Worm (Caenorhabditis elegans) whole organism, late embryonic: ENCODE measurements around the gene F57G12.2.

Experiments used
- che-1 ChIP-seq: sonication (generic microtip); optimal IDR thresholded peaks from 2 replicates; lab custom pipeline; 2016; ENCODE audit warnings: mild to moderate bottlenecking, missing genetic modification characterization, missing compliant biosample characterization
- elt-2 ChIP-seq: sonication (generic microtip); optimal IDR thresholded peaks from 2 replicates; lab custom pipeline; 2016; ENCODE audit warnings: missing genetic modification reagents, missing genetic modification characterization, missing compliant biosample characterization
- gmeb-2 ChIP-seq: sonication (generic microtip); optimal IDR thresholded peaks from 2 replicates; lab custom pipeline; 2016; ENCODE audit warnings: missing genetic modification characterization, inconsistent platforms, missing compliant biosample characterization
- lin-11 ChIP-seq: fragments of 200-800 bp; sonication (Bioruptor generic); optimal IDR thresholded peaks from 2 replicates; lab custom pipeline; 2018; ENCODE audit warnings: mild to moderate bottlenecking, missing genetic modification characterization, missing compliant biosample characterization
- madf-2 ChIP-seq: sonication (generic microtip); optimal IDR thresholded peaks from 2 replicates; lab custom pipeline; 2017; ENCODE audit warnings: missing genetic modification characterization, missing compliant biosample characterization
- nhr-11 ChIP-seq: fragments of 150-350 bp; optimal IDR thresholded peaks from 2 replicates; lab custom pipeline; 2014; ENCODE audit warnings: missing biosample characterization, missing genetic modification characterization
- pha-2 ChIP-seq: sonication (generic microtip); optimal IDR thresholded peaks from 2 replicates; lab custom pipeline; 2017; ENCODE audit warnings: mild to moderate bottlenecking, missing genetic modification characterization, missing compliant biosample characterization
- pqm-1 ChIP-seq: sonication (generic microtip); optimal IDR thresholded peaks from 2 replicates; lab custom pipeline; 2016; ENCODE audit warnings: missing genetic modification characterization, missing compliant biosample characterization

DNA sequence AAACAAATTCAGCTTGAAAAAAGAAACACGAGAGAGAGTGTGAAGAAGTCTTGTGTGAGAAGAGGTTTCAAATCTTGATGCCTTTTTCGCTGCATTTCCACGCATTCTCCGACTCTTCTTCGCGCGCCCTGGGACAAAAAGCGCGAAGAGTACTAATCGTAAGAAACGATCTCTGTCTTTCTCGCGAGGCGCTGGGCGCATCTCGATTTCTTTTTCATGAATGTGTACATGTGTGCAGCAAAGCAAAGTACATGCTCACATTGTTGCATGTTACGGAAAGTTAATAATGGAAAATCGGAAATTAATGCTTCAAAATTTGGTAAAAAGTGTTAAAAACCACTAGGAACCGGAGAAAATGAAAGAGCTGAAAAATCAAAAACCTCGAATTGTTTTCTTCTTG is 17.7 kb upstream of the F57G12.2 start:
- TF ChIP-seq pqm-1 (no peak), che-1 (tag; lab: Kevin White, UChicago) (no peak), gmeb-2 (tag; lab: Kevin White, UChicago) (no peak), madf-2 (no peak), nhr-11 (tag; lab: Kevin White, UChicago) (no peak), pha-2 (no peak), lin-11 (tag; lab: Kevin White, UChicago) (no peak), elt-2 (no peak)
